Worm (Caenorhabditis elegans): ENCODE data around the gene srg-45.

srg-45 gene

ce11 chrV:12275714-12276113, 31.6 kb upstream of the srg-45 start (continued):
- TF ChIP-seq rpc-1 (optimal IDR thresholded peaks at IDR 0.05) = no peak
- no peak for TF ChIP-seq rpc-1 (tag; optimal IDR thresholded peaks at IDR 0.05)
- no peak for TF ChIP-seq die-1 (tag; optimal IDR thresholded peaks at IDR 0.05)
- TF ChIP-seq efl-1 (GFP tag; optimal IDR thresholded peaks at IDR 0.05) = no peak

- no peak for TF ChIP-seq die-1 (tag; optimal IDR thresholded peaks at IDR 0.05)
- no peak for TF ChIP-seq K11D2.4 (GFP tag; IDR thresholded peaks at IDR 0.05)
- no peak for TF ChIP-seq B0336.3 (GFP tag; IDR thresholded peaks at IDR 0.05)
- no peak for TF ChIP-seq F10E7.11 (tag; optimal IDR thresholded peaks at IDR 0.05)
- no peak for TF ChIP-seq tbx-9 (tag; optimal IDR thresholded peaks at IDR 0.05; ENCODE audit: borderline replicate concordance)
- TF ChIP-seq Y56A3A.18 (GFP tag; IDR thresholded peaks at IDR 0.05) = no peak
- no peak for TF ChIP-seq snpc-4 (GFP tag; optimal IDR thresholded peaks at IDR 0.05)
- no peak for TF ChIP-seq snpc-4 (tag; optimal IDR thresholded peaks at IDR 0.05)
- TF ChIP-seq T07F8.4 (tag; optimal IDR thresholded peaks at IDR 0.05) = no peak
- no peak for TF ChIP-seq madf-3 (GFP tag; IDR thresholded peaks at IDR 0.05)
- TF ChIP-seq lin-26 (GFP tag; IDR thresholded peaks at IDR 0.05) = no peak
- no peak for TF ChIP-seq nfyb-1 (GFP tag; IDR thresholded peaks at IDR 0.05)
- no peak for TF ChIP-seq zfh-2 (GFP tag; conservative IDR thresholded peaks at IDR 0.05)
- no peak for TF ChIP-seq hmg-20 (GFP tag; IDR thresholded peaks at IDR 0.05)
- TF ChIP-seq hrde-1 (tag; optimal IDR thresholded peaks at IDR 0.05; ENCODE audit: borderline replicate concordance) = no peak
- TF ChIP-seq ceh-100 (GFP tag; IDR thresholded peaks at IDR 0.05) = no peak
Measured at ce11 chrV:12276946-12277345, 30.3 kb upstream of the srg-45 start, which contains the start of gene bnc-1. TSS of gene bnc-1 (minus strand) at chrV:12277046.

- TF ChIP-seq madf-3 (GFP tag; IDR thresholded peaks at IDR 0.05) = no peak
- no peak for TF ChIP-seq F57A8.1 (GFP tag; optimal IDR thresholded peaks at IDR 0.05)
- no peak for TF ChIP-seq lsl-1 (GFP tag; optimal IDR thresholded peaks at IDR 0.05)
- TF ChIP-seq Y95B8A.8 (GFP tag; IDR thresholded peaks at IDR 0.05) = no peak
- TF ChIP-seq attf-3 (GFP tag; conservative IDR thresholded peaks at IDR 0.05) = no peak
Measured at ce11 chrV:12281508-12281907, 25.8 kb upstream of the srg-45 start.

DNA sequence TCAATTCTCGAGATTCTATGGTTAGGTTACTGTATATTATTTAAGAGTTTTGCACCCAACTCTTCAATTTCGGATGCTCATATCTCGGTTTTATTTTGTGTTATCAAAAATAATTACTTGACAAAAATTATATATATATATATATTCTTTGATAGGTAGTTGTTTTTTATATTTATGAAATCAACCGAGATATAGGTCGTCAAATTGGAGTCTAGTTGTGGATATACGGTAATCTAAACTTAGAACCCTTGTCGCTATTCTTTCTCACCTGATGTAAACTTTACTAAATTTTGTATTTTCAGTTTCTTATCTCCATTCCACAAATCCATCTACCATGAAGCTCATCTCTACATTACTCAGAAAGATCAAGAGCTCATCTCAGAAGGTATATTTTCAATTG, 24.1 kb upstream of the srg-45 start, which contains the start of gene F55C5.10:
F55C5.10 (plus strand) TSS at position 301 of the 400 bp plus-strand sequence.
- no peak for TF ChIP-seq F55B11.4 (tag; optimal IDR thresholded peaks at IDR 0.05; ENCODE audit: borderline replicate concordance, insufficient read depth)
- TF ChIP-seq dpl-1 (GFP tag; optimal IDR thresholded peaks at IDR 0.05) = no peak
- no peak for TF ChIP-seq B0261.1 (tag; optimal IDR thresholded peaks at IDR 0.05)
- no peak for TF ChIP-seq pbrm-1 (GFP tag; IDR thresholded peaks at IDR 0.05)
- no peak for TF ChIP-seq ceh-91 (GFP tag; IDR thresholded peaks at IDR 0.05)
- no peak for TF ChIP-seq hmg-1.2 (GFP tag; IDR thresholded peaks at IDR 0.05)
- TF ChIP-seq ztf-3 (GFP tag; optimal IDR thresholded peaks at IDR 0.05) = no peak
- TF ChIP-seq C06A6.2 (GFP tag; conservative IDR thresholded peaks at IDR 0.05) = no peak
- TF ChIP-seq ekl-4 (GFP tag; IDR thresholded peaks at IDR 0.05) = no peak
- TF ChIP-seq mes-4 (tag; optimal IDR thresholded peaks at IDR 0.05) = no peak
- TF ChIP-seq madf-10 (tag; optimal IDR thresholded peaks at IDR 0.05) = no peak
- no peak for TF ChIP-seq ceh-40 (GFP tag; IDR thresholded peaks at IDR 0.05)
- no peak for TF ChIP-seq Y53F4B.3 (GFP tag; IDR thresholded peaks at IDR 0.05)

All from whole organism, young adult.